Worm (Caenorhabditis elegans): ENCODE data around the gene gst-6.

gst-6 gene

ce11 chrII:4925198-4925764 lies 45.6 kb downstream of the gst-6 start, which contains the start of gene aagr-2 (continued):
- TF ChIP-seq rnt-1 (tag; optimal IDR thresholded peaks at IDR 0.05) (no peak), tlp-1 (tag; optimal IDR thresholded peaks at IDR 0.05) (no peak), F16B12.6 (tag; optimal IDR thresholded peaks at IDR 0.05) (no peak), mab-9 (GFP tag; IDR thresholded peaks at IDR 0.05) (no peak), ztf-4 (tag; optimal IDR thresholded peaks at IDR 0.05) (no peak), lin-14 (GFP tag; optimal IDR thresholded peaks at IDR 0.05) (no peak), lsy-2 (tag; optimal IDR thresholded peaks at IDR 0.05) (no peak), Y116A8C.19 (tag; optimal IDR thresholded peaks at IDR 0.05; ENCODE audit: borderline replicate concordance) (no peak), pax-3 (tag; optimal IDR thresholded peaks at IDR 0.05) (peak; percentile 13), nhr-71 (tag; optimal IDR thresholded peaks at IDR 0.05) (peak; percentile 36), nhr-84 (tag; optimal IDR thresholded peaks at IDR 0.05) (no peak), fos-1 (tag; optimal IDR thresholded peaks at IDR 0.05) (no peak), egl-13 (tag; optimal IDR thresholded peaks at IDR 0.05) (no peak), blmp-1 (tag; optimal IDR thresholded peaks at IDR 0.05) (no peak), ceh-8 (GFP tag; optimal IDR thresholded peaks at IDR 0.05) (no peak), zag-1 (tag; optimal IDR thresholded peaks at IDR 0.05) (no peak), ces-1 (GFP tag; optimal IDR thresholded peaks at IDR 0.05) (no peak), ceh-82 (tag; optimal IDR thresholded peaks at IDR 0.05) (no peak), lin-13 (GFP tag; optimal IDR thresholded peaks at IDR 0.05) (no peak), nhr-90 (tag; optimal IDR thresholded peaks at IDR 0.05; ENCODE audit: poor library complexity) (peak; percentile 51), nhr-20 (tag; optimal IDR thresholded peaks at IDR 0.05) (peak; percentile 37), sptf-1 (tag; optimal IDR thresholded peaks at IDR 0.05) (no peak), swsn-7 (tag; optimal IDR thresholded peaks at IDR 0.05) (no peak), lin-39 (tag; optimal IDR thresholded peaks at IDR 0.05) (no peak), skn-1 (tag; optimal IDR thresholded peaks at IDR 0.05) (no peak)
